Fruit fly (Drosophila melanogaster) whole organism, wandering third instar larva: ENCODE measurements around the gene Nak.

ENCODE experiments used
- CrebA ChIP-seq: fragments of 200-800 bp; sonication (Bioruptor generic); optimal IDR thresholded peaks from 2 replicates; lab custom pipeline; 2016; ENCODE audit warnings: missing biosample characterization, mild to moderate bottlenecking, missing genetic modification characterization, borderline replicate concordance
- GATAd ChIP-seq: sonication (Bioruptor generic); optimal IDR thresholded peaks from 2 replicates; lab custom pipeline; 2016; ENCODE audit warnings: missing biosample characterization, missing genetic modification characterization
- psq ChIP-seq: fragments of 200-800 bp; sonication (Bioruptor generic); optimal IDR thresholded peaks from 3 replicates; lab custom pipeline; 2017; ENCODE audit warnings: missing biosample characterization, mild to moderate bottlenecking, missing genetic modification characterization, moderate library complexity
- sage ChIP-seq: fragments of 200-800 bp; sonication (Bioruptor generic); optimal IDR thresholded peaks from 2 replicates; lab custom pipeline; 2016; ENCODE audit warnings: missing biosample characterization, mild to moderate bottlenecking, missing genetic modification characterization

DNA sequence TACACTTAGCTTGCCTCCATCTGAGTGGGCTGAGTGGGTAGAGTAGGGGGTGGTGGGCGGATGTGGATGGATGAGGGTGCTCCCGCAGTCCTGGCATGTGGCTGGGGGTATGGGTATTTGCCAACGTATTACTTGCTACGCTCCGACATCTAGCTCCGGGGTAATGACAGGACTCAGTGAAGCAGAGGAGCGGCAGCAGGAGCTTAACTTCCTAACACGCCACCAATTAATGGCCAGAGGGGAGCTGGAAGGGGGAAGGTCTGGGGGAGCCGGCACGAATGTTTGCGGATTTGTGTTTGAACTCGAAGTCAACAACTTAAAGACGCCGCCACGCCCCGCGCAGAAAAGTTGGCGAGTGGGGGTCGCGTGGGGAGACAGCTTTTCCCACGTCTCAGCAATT is 49.7 kb upstream of the Nak start:
- TF ChIP-seq CrebA (no peak), GATAd (GFP tag; lab: Kevin White, UChicago) (no peak), psq (GFP tag; lab: Kevin White, UChicago) (no peak), sage (GFP tag; lab: Kevin White, UChicago) (no peak)
